Worm (Caenorhabditis elegans): ENCODE measurements around the gene T09F3.2.
"Not testable (repeated sequence)": the region's sequence is repeated elsewhere in the genome, so short reads cannot be mapped to it uniquely, and the experiment has no call there.

Gene T09F3.2

DNA sequence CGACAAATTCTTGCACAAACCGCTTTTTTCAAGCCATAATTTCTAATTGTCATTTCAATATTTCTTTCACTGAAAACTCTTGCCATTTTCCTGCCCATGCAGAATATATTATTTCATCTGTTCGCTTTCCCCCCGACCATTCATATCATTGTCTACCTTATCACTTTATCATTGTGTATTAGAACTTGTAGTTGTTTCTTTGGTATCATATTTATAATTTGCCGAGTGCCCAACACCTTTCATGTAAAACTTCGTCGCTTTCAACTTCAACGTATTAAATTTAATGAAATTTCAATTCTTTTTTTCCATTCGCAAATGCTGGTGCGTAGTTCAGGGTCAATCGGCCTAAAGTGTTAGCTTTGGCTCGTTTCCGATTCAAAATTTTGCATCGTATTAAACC is 51.9 kb downstream of the T09F3.2 start, which contains the start of gene ZK673.1:
TSS of gene ZK673.1 (plus strand) at position 301 of the 400 bp plus-strand sequence.
- TF ChIP-seq unc-62 (GFP tag; optimal IDR thresholded peaks at IDR 0.05) = not testable (repeated sequence)
